Worm (Caenorhabditis elegans) whole organism, L4 larva: ENCODE results near the gene F13C5.1.

Experiments used
- F26F4.8 ChIP-seq: fragments of 200-800 bp; sonication (Bioruptor generic); conservative IDR thresholded peaks from 2 replicates; pipeline ENCODE4 v1.3.6; 2022; ENCODE audit warnings: missing genetic modification characterization, missing compliant biosample characterization
- F37D6.2 ChIP-seq: sonication (generic microtip); optimal IDR thresholded peaks from 2 replicates; lab custom pipeline; 2016; ENCODE audit warnings: mild to moderate bottlenecking, missing genetic modification characterization, missing compliant biosample characterization
- R02D3.7 ChIP-seq: fragments of 150-350 bp; sonication (generic microtip); optimal IDR thresholded peaks from 3 replicates; lab custom pipeline; 2014; ENCODE audit warnings: missing biosample characterization, missing genetic modification characterization
- ama-1 ChIP-seq: fragments of 150-350 bp; optimal IDR thresholded peaks from 2 replicates; lab custom pipeline; 2014; ENCODE audit warnings: inconsistent platforms, mixed read lengths
- dve-1 ChIP-seq: sonication (generic microtip); optimal IDR thresholded peaks from 2 replicates; lab custom pipeline; 2017; ENCODE audit warnings: antibody characterized with exemption, mild to moderate bottlenecking, missing genetic modification characterization, missing compliant biosample characterization; ENCODE audit not compliant: insufficient read depth
- hmg-1.1 ChIP-seq: fragments of 200-800 bp; sonication (Bioruptor generic); IDR thresholded peaks from 2 replicates; pipeline ENCODE4 v1.3.6; 2022; ENCODE audit warnings: missing genetic modification reagents, missing genetic modification characterization, missing compliant biosample characterization
- lin-1 ChIP-seq: fragments of 200-800 bp; sonication (Bioruptor generic); IDR thresholded peaks from 2 replicates; pipeline ENCODE4 v1.3.6; 2022; ENCODE audit warnings: missing genetic modification reagents, missing genetic modification characterization, missing compliant biosample characterization
- nhr-25 ChIP-seq: sonication (generic microtip); optimal IDR thresholded peaks from 2 replicates; lab custom pipeline; 2017; ENCODE audit warnings: missing genetic modification characterization, mild to moderate bottlenecking, missing compliant biosample characterization, antibody characterized with exemption, moderate library complexity, borderline replicate concordance; ENCODE audit not compliant: insufficient read depth
- nhr-76 ChIP-seq: fragments of 150-350 bp; optimal IDR thresholded peaks from 2 replicates; lab custom pipeline; 2014; ENCODE audit warnings: missing biosample characterization, missing genetic modification characterization
- nhr-77 ChIP-seq: fragments of 150-350 bp; optimal IDR thresholded peaks from 2 replicates; lab custom pipeline; 2014; ENCODE audit warnings: missing biosample characterization, missing genetic modification characterization
- pha-4 ChIP-seq, 2 experiments: fragments of 150-350 bp in 1 of 2; fragments of 200-800 bp in 1 of 2; sonication (Bioruptor generic) in 1 of 2; IDR thresholded peaks in 1 of 2; optimal IDR thresholded peaks in 1 of 2; 2 replicates each; pipeline versions ENCODE4 v1.3.6 to Lab custom; 2014 to 2022; ENCODE audit warnings: missing genetic modification characterization in 2 of 2, missing genetic modification reagents in 2 of 2, missing biosample characterization in 1 of 2, missing compliant biosample characterization in 1 of 2
- rbr-2 ChIP-seq: sonication (generic microtip); optimal IDR thresholded peaks from 2 replicates; lab custom pipeline; 2016; ENCODE audit warnings: missing genotype, missing genetic modification characterization, missing compliant biosample characterization
- spr-1 ChIP-seq: sonication (generic microtip); optimal IDR thresholded peaks from 2 replicates; lab custom pipeline; 2016; ENCODE audit warnings: mild to moderate bottlenecking, missing genetic modification characterization, missing compliant biosample characterization
- ztf-11 ChIP-seq: fragments of 150-350 bp; optimal IDR thresholded peaks from 2 replicates; lab custom pipeline; 2014; ENCODE audit warnings: missing biosample characterization, missing genetic modification characterization

- TF ChIP-seq lin-1 (GFP tag; lab: Robert Waterston, UW) (no peak), R02D3.7 (tag; lab: Kevin White, UChicago) (no peak), dve-1 (tag; lab: Kevin White, UChicago) (no peak), nhr-25 (tag; lab: Kevin White, UChicago) (no peak), F37D6.2 (tag; lab: Kevin White, UChicago) (no peak), rbr-2 (no peak), nhr-76 (tag; lab: Kevin White, UChicago) (no peak), nhr-77 (tag; lab: Kevin White, UChicago) (no peak), F26F4.8 (no peak), pha-4 (GFP tag; IDR thresholded peaks at IDR 0.05; lab: Robert Waterston, UW) (no peak), pha-4 (tag; optimal IDR thresholded peaks at IDR 0.05; lab: Kevin White, UChicago) (no peak), ztf-11 (tag; lab: Kevin White, UChicago) (no peak), ama-1 (lab: Kevin White, UChicago) (no peak), spr-1 (no peak), hmg-1.1 (no peak)
These were observed 15.8 kb downstream of the F13C5.1 start for ce11 chrX:617730-618129.
